Fruit fly (Drosophila melanogaster): ENCODE results near the gene CG42581.
"Not testable (repeated sequence)": the region's sequence is repeated elsewhere in the genome, so short reads cannot be mapped to it uniquely, and the experiment has no call there.

dm6 chrX:20096374-20096773 is at the start of gene CG42581:
- not testable (repeated sequence) for TF ChIP-seq N (GFP tag; optimal IDR thresholded peaks at IDR 0.05); usp (GFP tag; optimal IDR thresholded peaks at IDR 0.05); br (GFP tag; optimal IDR thresholded peaks at IDR 0.05); pan (optimal IDR thresholded peaks at IDR 0.05); Abd-B (GFP tag; optimal IDR thresholded peaks at IDR 0.05); Hnf4 (GFP tag; optimal IDR thresholded peaks at IDR 0.05); OdsH (GFP tag; optimal IDR thresholded peaks at IDR 0.05); CrebA (GFP tag; optimal IDR thresholded peaks at IDR 0.05; ENCODE audit: borderline replicate concordance); Jra (GFP tag; optimal IDR thresholded peaks at IDR 0.05); lola (GFP tag; optimal IDR thresholded peaks at IDR 0.05); Vsx2 (GFP tag; optimal IDR thresholded peaks at IDR 0.05; ENCODE audit: partially characterized antibody)
